Fruit fly (Drosophila melanogaster) whole organism, embryonic: ENCODE data around the gene CG11374.

Experiments
- CG10366 ChIP-seq: fragments of 200-800 bp; sonication (Bioruptor generic); IDR thresholded peaks from 2 replicates; pipeline ENCODE4 v1.3.6; 2022; ENCODE audit warnings: missing biosample characterization, missing genetic modification characterization
- CG11247 ChIP-seq: fragments of 200-800 bp; sonication (Bioruptor generic); IDR thresholded peaks from 2 replicates; pipeline ENCODE4 v1.3.6; 2022; ENCODE audit warnings: missing biosample characterization, missing genetic modification characterization
- CG17912 ChIP-seq: fragments of 200-800 bp; sonication (Bioruptor generic); optimal IDR thresholded peaks from 2 replicates; lab custom pipeline; 2018; ENCODE audit warnings: missing biosample characterization, mild to moderate bottlenecking, missing genetic modification characterization
- CG18619 ChIP-seq: fragments of 200-800 bp; sonication (Bioruptor generic); optimal IDR thresholded peaks from 3 replicates; lab custom pipeline; 2017; ENCODE audit warnings: missing biosample characterization, mild to moderate bottlenecking, missing genetic modification characterization
- CG3065 ChIP-seq: fragments of 200-800 bp; sonication (Bioruptor generic); optimal IDR thresholded peaks from 2 replicates; lab custom pipeline; 2016; ENCODE audit warnings: missing biosample characterization, missing genetic modification characterization
- CG3847 ChIP-seq: fragments of 200-800 bp; sonication (Bioruptor generic); IDR thresholded peaks from 2 replicates; pipeline ENCODE4 v1.3.6; 2022; ENCODE audit warnings: missing biosample characterization, missing genetic modification characterization
- CG4854 ChIP-seq: fragments of 200-800 bp; sonication (Bioruptor generic); optimal IDR thresholded peaks from 2 replicates; lab custom pipeline; 2016; ENCODE audit warnings: missing biosample characterization, missing genetic modification characterization, inconsistent platforms
- CG5953 ChIP-seq: fragments of 200-800 bp; sonication (Bioruptor generic); IDR thresholded peaks from 2 replicates; pipeline ENCODE4 v1.3.6; 2022; ENCODE audit warnings: missing biosample characterization, missing genetic modification characterization
- CG7839 ChIP-seq: fragments of 200-800 bp; sonication (Bioruptor generic); optimal IDR thresholded peaks from 3 replicates; lab custom pipeline; 2018; ENCODE audit warnings: missing biosample characterization, mild to moderate bottlenecking, missing genetic modification characterization, moderate library complexity
- CG8281 ChIP-seq: fragments of 200-800 bp; sonication (Bioruptor generic); optimal IDR thresholded peaks from 2 replicates; lab custom pipeline; 2018; ENCODE audit warnings: missing biosample characterization, mild to moderate bottlenecking, missing genetic modification characterization, moderate library complexity
- CG8924 ChIP-seq: fragments of 200-800 bp; optimal IDR thresholded peaks from 3 replicates; lab custom pipeline; 2019; ENCODE audit warnings: missing biosample characterization, mild to moderate bottlenecking, missing genetic modification characterization, moderate library complexity
- CG9876 ChIP-seq: fragments of 200-800 bp; sonication (Bioruptor generic); optimal IDR thresholded peaks from 2 replicates; lab custom pipeline; 2016; ENCODE audit warnings: missing biosample characterization, missing genetic modification characterization
- CHES-1-like ChIP-seq: fragments of 200-800 bp; sonication (Bioruptor generic); optimal IDR thresholded peaks from 2 replicates; lab custom pipeline; 2016; ENCODE audit warnings: missing biosample characterization, missing genetic modification characterization
- Dek ChIP-seq: fragments of 200-800 bp; sonication (Bioruptor generic); optimal IDR thresholded peaks from 3 replicates; lab custom pipeline; 2019; ENCODE audit warnings: missing biosample characterization, mild to moderate bottlenecking, missing genetic modification characterization, moderate library complexity
- Elba2 ChIP-seq: fragments of 200-800 bp; sonication (Bioruptor generic); optimal IDR thresholded peaks from 3 replicates; lab custom pipeline; 2016; ENCODE audit warnings: missing biosample characterization, missing genetic modification characterization
- Fer3 ChIP-seq: fragments of 200-800 bp; sonication (Bioruptor generic); optimal IDR thresholded peaks from 2 replicates; lab custom pipeline; 2018; ENCODE audit warnings: missing biosample characterization, mild to moderate bottlenecking, missing genetic modification characterization, moderate library complexity
- Gug ChIP-seq: fragments of 200-800 bp; sonication (Bioruptor generic); IDR thresholded peaks from 4 replicates; pipeline ENCODE4 v1.3.6; 2022; ENCODE audit warnings: missing biosample characterization, missing genetic modification characterization
- Hsf ChIP-seq: fragments of 200-800 bp; sonication (Bioruptor generic); optimal IDR thresholded peaks from 3 replicates; lab custom pipeline; 2016; ENCODE audit warnings: missing biosample characterization, missing genetic modification characterization
- Mad ChIP-seq: fragments of 200-800 bp; sonication (Bioruptor generic); optimal IDR thresholded peaks from 2 replicates; lab custom pipeline; 2016; ENCODE audit warnings: missing biosample characterization, missing genetic modification characterization
- NfI ChIP-seq: fragments of 200-800 bp; sonication (Bioruptor generic); optimal IDR thresholded peaks from 3 replicates; lab custom pipeline; 2018; ENCODE audit warnings: missing biosample characterization, mild to moderate bottlenecking, missing genetic modification characterization, moderate library complexity
- Oli ChIP-seq: fragments of 200-800 bp; sonication (Bioruptor generic); optimal IDR thresholded peaks from 2 replicates; lab custom pipeline; 2018; ENCODE audit warnings: missing biosample characterization, mild to moderate bottlenecking, missing genetic modification characterization, moderate library complexity
- Opbp ChIP-seq: fragments of 200-800 bp; sonication (Bioruptor generic); IDR thresholded peaks from 3 replicates; pipeline ENCODE4 v1.3.6; 2022; ENCODE audit warnings: missing biosample characterization, missing genetic modification characterization; ENCODE audit not compliant: partially characterized antibody
- Scr ChIP-seq: fragments of 200-800 bp; sonication (Bioruptor generic); IDR thresholded peaks from 2 replicates; pipeline ENCODE4 v1.3.6; 2022; ENCODE audit warnings: missing biosample characterization, missing genetic modification characterization; ENCODE audit not compliant: partially characterized antibody
- Sox100B ChIP-seq: fragments of 200-800 bp; sonication (Bioruptor generic); optimal IDR thresholded peaks from 3 replicates; lab custom pipeline; 2018; ENCODE audit warnings: missing biosample characterization, mild to moderate bottlenecking, missing genetic modification characterization
- btn ChIP-seq: fragments of 200-800 bp; sonication (Bioruptor generic); optimal IDR thresholded peaks from 2 replicates; lab custom pipeline; 2016; ENCODE audit warnings: missing biosample characterization, missing genetic modification characterization
- disco-r ChIP-seq: fragments of 200-800 bp; sonication (Bioruptor generic); optimal IDR thresholded peaks from 2 replicates; lab custom pipeline; 2016; ENCODE audit warnings: missing biosample characterization, missing genetic modification characterization
- dmrt11E ChIP-seq: fragments of 200-800 bp; sonication (Bioruptor generic); optimal IDR thresholded peaks from 3 replicates; lab custom pipeline; 2018; ENCODE audit warnings: missing biosample characterization, mild to moderate bottlenecking, missing genetic modification characterization, moderate library complexity
- en ChIP-seq: fragments of 200-800 bp; sonication (Bioruptor generic); optimal IDR thresholded peaks from 2 replicates; lab custom pipeline; 2016; ENCODE audit warnings: missing biosample characterization, missing genetic modification characterization
- ham ChIP-seq: fragments of 200-800 bp; sonication (Bioruptor generic); IDR thresholded peaks from 2 replicates; pipeline ENCODE4 v1.3.6; 2022; ENCODE audit warnings: missing biosample characterization, missing genetic modification characterization
- hbn ChIP-seq: fragments of 200-800 bp; sonication (Bioruptor generic); IDR thresholded peaks from 2 replicates; pipeline ENCODE4 v1.3.6; 2022; ENCODE audit warnings: missing biosample characterization, missing genetic modification characterization; ENCODE audit not compliant: partially characterized antibody
- mam ChIP-seq: fragments of 200-800 bp; sonication (Bioruptor generic); optimal IDR thresholded peaks from 3 replicates; lab custom pipeline; 2016; ENCODE audit warnings: missing biosample characterization, missing genetic modification characterization
- nerfin-2 ChIP-seq: fragments of 200-800 bp; sonication (Bioruptor generic); IDR thresholded peaks from 2 replicates; pipeline ENCODE4 v1.3.6; 2022; ENCODE audit warnings: missing biosample characterization, missing genetic modification characterization; ENCODE audit not compliant: partially characterized antibody
- nom ChIP-seq: fragments of 200-800 bp; sonication (Bioruptor generic); optimal IDR thresholded peaks from 2 replicates; lab custom pipeline; 2017; ENCODE audit warnings: missing biosample characterization, missing genetic modification characterization, mild to moderate bottlenecking, moderate library complexity, missing genetic modification reagents
- oc ChIP-seq: fragments of 200-800 bp; sonication (Bioruptor generic); optimal IDR thresholded peaks from 2 replicates; lab custom pipeline; 2018; ENCODE audit warnings: missing biosample characterization, mild to moderate bottlenecking, missing genetic modification characterization, moderate library complexity
- org-1 ChIP-seq: fragments of 200-800 bp; sonication (Bioruptor generic); optimal IDR thresholded peaks from 2 replicates; lab custom pipeline; 2017; ENCODE audit warnings: missing biosample characterization, missing genetic modification characterization
- pfk ChIP-seq: fragments of 200-800 bp; sonication (Bioruptor generic); optimal IDR thresholded peaks from 2 replicates; lab custom pipeline; 2018; ENCODE audit warnings: missing biosample characterization, mild to moderate bottlenecking, missing genetic modification characterization, moderate library complexity
- phol ChIP-seq: fragments of 200-800 bp; sonication (Bioruptor generic); optimal IDR thresholded peaks from 3 replicates; lab custom pipeline; 2018; ENCODE audit warnings: missing biosample characterization, mild to moderate bottlenecking, missing genetic modification characterization, moderate library complexity
- ro ChIP-seq: fragments of 200-800 bp; sonication (Bioruptor generic); IDR thresholded peaks from 2 replicates; pipeline ENCODE4 v1.3.6; 2022; ENCODE audit warnings: missing biosample characterization, missing genetic modification characterization
- run ChIP-seq: fragments of 200-800 bp; sonication (Bioruptor generic); optimal IDR thresholded peaks from 3 replicates; lab custom pipeline; 2018; ENCODE audit warnings: missing biosample characterization, mild to moderate bottlenecking, missing genetic modification characterization
- shn ChIP-seq: fragments of 200-800 bp; sonication (Bioruptor generic); optimal IDR thresholded peaks from 3 replicates; lab custom pipeline; 2016; ENCODE audit warnings: missing biosample characterization, missing genetic modification characterization
- slbo ChIP-seq: fragments of 200-800 bp; sonication (Bioruptor generic); IDR thresholded peaks from 2 replicates; pipeline ENCODE4 v1.3.6; 2022; ENCODE audit warnings: missing biosample characterization, missing genetic modification characterization
- sqz ChIP-seq: fragments of 200-800 bp; sonication (Bioruptor generic); optimal IDR thresholded peaks from 3 replicates; lab custom pipeline; 2018; ENCODE audit warnings: missing biosample characterization, mild to moderate bottlenecking, missing genetic modification characterization
- ssp ChIP-seq: fragments of 200-800 bp; sonication (Bioruptor generic); IDR thresholded peaks from 2 replicates; pipeline ENCODE4 v1.3.6; 2022; ENCODE audit warnings: missing biosample characterization, missing genetic modification characterization
- stc ChIP-seq: fragments of 200-800 bp; sonication (Bioruptor generic); IDR thresholded peaks from 2 replicates; pipeline ENCODE4 v1.3.6; 2022; ENCODE audit warnings: missing biosample characterization, missing genetic modification characterization
- tap ChIP-seq: fragments of 200-800 bp; optimal IDR thresholded peaks from 3 replicates; lab custom pipeline; 2019; ENCODE audit warnings: missing biosample characterization, mild to moderate bottlenecking, missing genetic modification characterization, moderate library complexity
- tna ChIP-seq: fragments of 200-800 bp; sonication (Bioruptor generic); IDR thresholded peaks from 2 replicates; pipeline ENCODE4 v1.3.6; 2022; ENCODE audit warnings: missing biosample characterization, missing genetic modification characterization; ENCODE audit not compliant: partially characterized antibody
- toy ChIP-seq: fragments of 200-800 bp; sonication (Bioruptor generic); IDR thresholded peaks from 2 replicates; pipeline ENCODE4 v1.3.6; 2022; ENCODE audit warnings: missing biosample characterization, missing genetic modification characterization
- wor ChIP-seq: fragments of 200-800 bp; sonication (Bioruptor generic); IDR thresholded peaks from 2 replicates; pipeline ENCODE4 v1.3.6; 2022; ENCODE audit warnings: missing biosample characterization, missing genetic modification characterization
- zen ChIP-seq: fragments of 200-800 bp; sonication (Bioruptor generic); optimal IDR thresholded peaks from 3 replicates; lab custom pipeline; 2018; ENCODE audit warnings: missing biosample characterization, mild to moderate bottlenecking, missing genetic modification characterization, moderate library complexity

CG11374 gene

dm6 chr2L:66369-67278 lies 9.5 kb upstream of the CG11374 start, which contains the start of gene dbr (continued):
- TF ChIP-seq Hsf (GFP tag; lab: Kevin White, UChicago) (no peak), wor (GFP tag; lab: Robert Waterston, UW) (no peak), Dek (tag; lab: Kevin White, UChicago) (no peak), hbn (GFP tag; lab: Robert Waterston, UW) (peak; percentile 26; the same call in 1 of the 2 replicates), CG18619 (GFP tag; lab: Kevin White, UChicago) (no peak), en (GFP tag; lab: Kevin White, UChicago) (no peak), Mad (no peak), org-1 (GFP tag; lab: Kevin White, UChicago) (no peak), Opbp (GFP tag; lab: Robert Waterston, UW) (no peak), btn (GFP tag; lab: Kevin White, UChicago) (no peak), toy (no peak), disco-r (no peak), shn (no peak), ham (GFP tag; lab: Robert Waterston, UW) (no peak), Sox100B (no peak), slbo (no peak), CHES-1-like (no peak), tap (tag; lab: Kevin White, UChicago) (peak; percentile 15), CG8281 (tag; lab: Kevin White, UChicago) (no peak), Oli (tag; lab: Kevin White, UChicago) (no peak), Fer3 (tag; lab: Kevin White, UChicago) (no peak), CG3847 (GFP tag; lab: Robert Waterston, UW) (no peak), CG4854 (no peak), CG11247 (GFP tag; lab: Robert Waterston, UW) (no peak), tna (GFP tag; lab: Robert Waterston, UW) (no peak), dmrt11E (tag; lab: Kevin White, UChicago) (no peak), Gug (no peak), Elba2 (GFP tag; lab: Kevin White, UChicago) (no peak), CG9876 (no peak), CG8924 (tag; lab: Kevin White, UChicago) (peak; percentile 63), NfI (GFP tag; lab: Kevin White, UChicago) (peak; percentile 26), CG7839 (tag; lab: Kevin White, UChicago) (no peak), nerfin-2 (no peak), Scr (GFP tag; lab: Robert Waterston, UW) (no peak), CG5953 (GFP tag; lab: Robert Waterston, UW) (no peak), nom (peak; percentile 85), phol (tag; lab: Kevin White, UChicago) (peak; percentile 61), CG17912 (GFP tag; lab: Kevin White, UChicago) (peak; percentile 50), CG3065 (no peak), mam (GFP tag; lab: Kevin White, UChicago) (no peak), CG10366 (GFP tag; lab: Robert Waterston, UW) (no peak), ssp (GFP tag; lab: Robert Waterston, UW) (no peak), stc (GFP tag; lab: Robert Waterston, UW) (no peak), zen (tag; lab: Kevin White, UChicago) (no peak), sqz (GFP tag; lab: Kevin White, UChicago) (no peak), ro (no peak), run (tag; lab: Kevin White, UChicago) (no peak), pfk (no peak), oc (tag; lab: Kevin White, UChicago) (no peak)
